Worm (Caenorhabditis elegans) whole organism, L1 larva: ENCODE data around the gene C13C4.8.

Source experiments
- C16A3.4 ChIP-seq: fragments of 150-350 bp; optimal IDR thresholded peaks from 2 replicates; lab custom pipeline; 2014; ENCODE audit warnings: missing biosample characterization, missing genetic modification characterization
- alr-1 ChIP-seq: fragments of 200-800 bp; sonication (Bioruptor generic); optimal IDR thresholded peaks from 2 replicates; lab custom pipeline; 2018; ENCODE audit warnings: borderline replicate concordance, mild to moderate bottlenecking, missing genetic modification characterization, missing compliant biosample characterization
- aly-2 ChIP-seq: fragments of 150-350 bp; optimal IDR thresholded peaks from 2 replicates; lab custom pipeline; 2014; ENCODE audit warnings: missing biosample characterization, missing genetic modification characterization
- ceh-63 ChIP-seq: fragments of 200-800 bp; sonication (Bioruptor generic); optimal IDR thresholded peaks from 2 replicates; lab custom pipeline; 2018; ENCODE audit warnings: mild to moderate bottlenecking, missing genetic modification characterization, missing compliant biosample characterization
- ceh-8 ChIP-seq: fragments of 200-800 bp; sonication (Bioruptor generic); optimal IDR thresholded peaks from 2 replicates; lab custom pipeline; 2018; ENCODE audit warnings: mild to moderate bottlenecking, missing genetic modification characterization, moderate library complexity, missing compliant biosample characterization
- ceh-82 ChIP-seq, 3 experiments: fragments of 150-350 bp in 1 of 3; sonication (generic microtip) in 2 of 3; optimal IDR thresholded peaks; 2 replicates each; lab custom pipeline; 2014 to 2017; ENCODE audit warnings: missing biosample characterization in 3 of 3, missing genetic modification characterization in 3 of 3
- ceh-90 ChIP-seq: sonication (generic microtip); optimal IDR thresholded peaks from 2 replicates; lab custom pipeline; 2016; ENCODE audit warnings: missing genetic modification characterization, missing compliant biosample characterization
- ces-1 ChIP-seq: fragments of 150-350 bp; optimal IDR thresholded peaks from 2 replicates; lab custom pipeline; 2014; ENCODE audit warnings: missing biosample characterization, missing genetic modification reagents, missing genetic modification characterization
- dpl-1 ChIP-seq, 3 experiments: fragments of 150-350 bp in 2 of 3; sonication (generic microtip) in 1 of 3; optimal IDR thresholded peaks; 2 replicates each; lab custom pipeline; 2014 to 2017; ENCODE audit warnings: missing biosample characterization in 3 of 3, missing genetic modification characterization in 3 of 3, missing genetic modification reagents in 3 of 3
- dsc-1 ChIP-seq: sonication (generic microtip); optimal IDR thresholded peaks from 2 replicates; lab custom pipeline; 2016; ENCODE audit warnings: mild to moderate bottlenecking, missing genetic modification characterization, missing compliant biosample characterization
- efl-1 ChIP-seq, 4 experiments: fragments of 150-350 bp; optimal IDR thresholded peaks in 3 of 4; peaks in 1 of 4; 1 replicate in 1 of 4; 2 replicates in 3 of 4; lab custom pipeline; 2014; ENCODE audit warnings: missing biosample characterization in 2 of 4, missing genetic modification characterization in 2 of 4, missing genetic modification reagents in 2 of 4
- egl-27 ChIP-seq, 2 experiments: fragments of 150-350 bp in 1 of 2; sonication (generic microtip); optimal IDR thresholded peaks; 3 replicates each; lab custom pipeline; 2017 to 2018; ENCODE audit warnings: missing biosample characterization in 2 of 2, missing genetic modification characterization in 2 of 2, missing genetic modification reagents in 2 of 2
- elt-3 ChIP-seq, 6 experiments: fragments of 150-350 bp in 1 of 6; sonication (generic microtip); optimal IDR thresholded peaks; 2 replicates each; lab custom pipeline; 2017 to 2018; ENCODE audit warnings: missing biosample characterization in 6 of 6, missing genetic modification characterization in 6 of 6, inconsistent platforms in 1 of 6
- fkh-4 ChIP-seq: sonication (generic microtip); optimal IDR thresholded peaks from 2 replicates; lab custom pipeline; 2016; ENCODE audit warnings: missing compliant biosample characterization, missing genetic modification characterization, borderline replicate concordance
- fkh-8 ChIP-seq: sonication (generic microtip); optimal IDR thresholded peaks from 2 replicates; lab custom pipeline; 2016; ENCODE audit warnings: mild to moderate bottlenecking, missing genetic modification characterization, missing compliant biosample characterization
- grh-1 ChIP-seq: fragments of 200-800 bp; sonication (Bioruptor generic); IDR thresholded peaks from 2 replicates; pipeline ENCODE4 v1.3.6; 2022; ENCODE audit warnings: missing genetic modification reagents, missing genetic modification characterization, missing compliant biosample characterization
- hlh-4 ChIP-seq: sonication (generic microtip); optimal IDR thresholded peaks from 2 replicates; lab custom pipeline; 2016; ENCODE audit warnings: mild to moderate bottlenecking, missing genetic modification characterization, missing compliant biosample characterization
- irx-1 ChIP-seq: sonication (generic microtip); optimal IDR thresholded peaks from 2 replicates; lab custom pipeline; 2016; ENCODE audit warnings: missing genetic modification characterization, missing compliant biosample characterization
- lin-14 ChIP-seq: fragments of 200-800 bp; sonication (Bioruptor generic); optimal IDR thresholded peaks from 2 replicates; lab custom pipeline; 2018; ENCODE audit warnings: mild to moderate bottlenecking, missing genetic modification characterization, moderate library complexity, missing compliant biosample characterization
- lin-15B ChIP-seq: fragments of 150-350 bp; sonication (generic microtip); optimal IDR thresholded peaks from 3 replicates; lab custom pipeline; 2014; ENCODE audit warnings: missing biosample characterization, missing genetic modification characterization
- lin-35 ChIP-seq, 2 experiments: fragments of 150-350 bp; optimal IDR thresholded peaks; 2 replicates each; lab custom pipeline; 2014; ENCODE audit warnings: missing biosample characterization in 2 of 2, missing genetic modification characterization in 2 of 2, missing genetic modification reagents in 2 of 2
- lsy-2 ChIP-seq, 2 experiments: fragments of 150-350 bp; optimal IDR thresholded peaks; 2 replicates each; lab custom pipeline; 2014; ENCODE audit warnings: missing biosample characterization in 2 of 2, missing genetic modification characterization in 2 of 2
- mab-9 ChIP-seq: fragments of 200-800 bp; sonication (Bioruptor generic); IDR thresholded peaks from 2 replicates; pipeline ENCODE4 v1.3.6; 2022; ENCODE audit warnings: missing genetic modification reagents, missing genetic modification characterization, missing compliant biosample characterization
- mdl-1 ChIP-seq, 2 experiments: fragments of 150-350 bp; optimal IDR thresholded peaks; 2 replicates each; lab custom pipeline; 2014 to 2017; ENCODE audit warnings: missing biosample characterization in 2 of 2, missing genetic modification characterization in 2 of 2, inconsistent platforms in 1 of 2
- mep-1 ChIP-seq: fragments of 150-350 bp; optimal IDR thresholded peaks from 2 replicates; lab custom pipeline; 2014; ENCODE audit warnings: missing biosample characterization, missing genetic modification characterization
- nhr-11 ChIP-seq: fragments of 150-350 bp; optimal IDR thresholded peaks from 2 replicates; lab custom pipeline; 2014; ENCODE audit warnings: missing biosample characterization, missing genetic modification characterization
- nhr-19 ChIP-seq: fragments of 200-800 bp; sonication (Bioruptor generic); conservative IDR thresholded peaks from 2 replicates; pipeline ENCODE4 v1.3.6; 2022; ENCODE audit warnings: missing genetic modification characterization, missing compliant biosample characterization
- nhr-20 ChIP-seq: sonication (generic microtip); optimal IDR thresholded peaks from 2 replicates; lab custom pipeline; 2016; ENCODE audit warnings: mild to moderate bottlenecking, missing genetic modification characterization, missing compliant biosample characterization
- nhr-237 ChIP-seq: fragments of 150-350 bp; optimal IDR thresholded peaks from 2 replicates; lab custom pipeline; 2014; ENCODE audit warnings: missing biosample characterization, missing genetic modification characterization
- nhr-28 ChIP-seq: fragments of 150-350 bp; optimal IDR thresholded peaks from 2 replicates; lab custom pipeline; 2014; ENCODE audit warnings: missing biosample characterization, missing genetic modification characterization
- nhr-47 ChIP-seq: sonication (generic microtip); optimal IDR thresholded peaks from 2 replicates; lab custom pipeline; 2016; ENCODE audit warnings: mild to moderate bottlenecking, missing genetic modification characterization, moderate library complexity, missing compliant biosample characterization
- nhr-71 ChIP-seq: sonication (generic microtip); optimal IDR thresholded peaks from 2 replicates; lab custom pipeline; 2016; ENCODE audit warnings: mild to moderate bottlenecking, missing genetic modification characterization, moderate library complexity, missing compliant biosample characterization
- pag-3 ChIP-seq: sonication (generic microtip); optimal IDR thresholded peaks from 2 replicates; lab custom pipeline; 2017; ENCODE audit warnings: missing genetic modification characterization, mild to moderate bottlenecking, missing compliant biosample characterization, antibody characterized with exemption, borderline replicate concordance; ENCODE audit not compliant: insufficient read depth
- pax-3 ChIP-seq: fragments of 200-800 bp; sonication (Bioruptor generic); optimal IDR thresholded peaks from 2 replicates; lab custom pipeline; 2018; ENCODE audit warnings: mild to moderate bottlenecking, missing genetic modification characterization, moderate library complexity, missing compliant biosample characterization
- pqm-1 ChIP-seq: sonication (generic microtip); optimal IDR thresholded peaks from 3 replicates; lab custom pipeline; 2017; ENCODE audit warnings: missing biosample characterization, missing genetic modification characterization
- rnt-1 ChIP-seq: sonication (generic microtip); optimal IDR thresholded peaks from 2 replicates; lab custom pipeline; 2016; ENCODE audit warnings: mild to moderate bottlenecking, missing genetic modification characterization, moderate library complexity, missing compliant biosample characterization
- snu-23 ChIP-seq: sonication (generic microtip); optimal IDR thresholded peaks from 2 replicates; lab custom pipeline; 2016; ENCODE audit warnings: missing genetic modification characterization, missing compliant biosample characterization
- sox-4 ChIP-seq: sonication (generic microtip); optimal IDR thresholded peaks from 2 replicates; lab custom pipeline; 2016; ENCODE audit warnings: missing genetic modification characterization, missing compliant biosample characterization
- tlp-1 ChIP-seq: fragments of 150-350 bp; optimal IDR thresholded peaks from 2 replicates; lab custom pipeline; 2014; ENCODE audit warnings: missing biosample characterization, missing genetic modification characterization
- unc-130 ChIP-seq: fragments of 150-350 bp; optimal IDR thresholded peaks from 2 replicates; lab custom pipeline; 2017; ENCODE audit warnings: missing biosample characterization, missing genetic modification characterization, inconsistent platforms
- unc-86 ChIP-seq: sonication (generic microtip); optimal IDR thresholded peaks from 2 replicates; lab custom pipeline; 2016; ENCODE audit warnings: missing genetic modification characterization, missing compliant biosample characterization
- unc-98 ChIP-seq: fragments of 200-800 bp; sonication (Bioruptor generic); IDR thresholded peaks from 2 replicates; pipeline ENCODE4 v1.3.6; 2022; ENCODE audit warnings: missing genetic modification characterization, missing compliant biosample characterization
- zag-1 ChIP-seq: fragments of 150-350 bp; optimal IDR thresholded peaks from 2 replicates; lab custom pipeline; 2014; ENCODE audit warnings: missing biosample characterization, missing genetic modification characterization
- ztf-11 ChIP-seq, 2 experiments: sonication (generic microtip); optimal IDR thresholded peaks; 2 replicates each; lab custom pipeline; 2016 to 2017; ENCODE audit warnings: missing genetic modification characterization in 2 of 2, missing biosample characterization in 1 of 2, missing compliant biosample characterization in 1 of 2

The C13C4.8 gene

ce11 chrV:12117567-12118053, at the start of gene C13C4.8:
TSS of gene C13C4.8 (plus strand) at chrV:12118003.
- TF ChIP-seq nhr-47 (no peak), efl-1 (optimal IDR thresholded peaks at IDR 0.05; lab: Kevin White, UChicago) (no peak), efl-1 (GFP tag; optimal IDR thresholded peaks at IDR 0.05 in 1 of 2; lab: Kevin White, UChicago) (no peak), dsc-1 (tag; lab: Kevin White, UChicago) (no peak)

ce11 chrV:12068437-12068836, 49.4 kb upstream of the C13C4.8 start, which contains the start of gene kmo-2:
TSS of gene kmo-2 (minus strand) at chrV:12068537.
- TF ChIP-seq pqm-1 (tag; lab: Kevin White, UChicago), result no peak
- TF ChIP-seq ceh-82 (tag; optimal IDR thresholded peaks at IDR 0.05; lab: Kevin White, UChicago), result no peak

ce11 chrV:12070419-12070818, 47.4 kb upstream of the C13C4.8 start, which contains the start of gene kmo-1:
TSS of gene kmo-1 (minus strand) at chrV:12070519.
- no peak for TF ChIP-seq unc-130 (tag; lab: Kevin White, UChicago)
- no peak for TF ChIP-seq mdl-1 (tag; optimal IDR thresholded peaks at IDR 0.05; lab: Kevin White, UChicago)
- TF ChIP-seq ceh-8 (GFP tag; lab: Kevin White, UChicago), result no peak
- no peak for TF ChIP-seq ceh-90 (tag; lab: Kevin White, UChicago)
- TF ChIP-seq unc-98 (GFP tag; lab: Robert Waterston, UW), result no peak
- no peak for TF ChIP-seq fkh-4 (tag; lab: Kevin White, UChicago)
- TF ChIP-seq irx-1 (tag; lab: Kevin White, UChicago), result no peak
- TF ChIP-seq rnt-1 (tag; lab: Kevin White, UChicago), result no peak
- TF ChIP-seq lsy-2 (tag; optimal IDR thresholded peaks at IDR 0.05; lab: Kevin White, UChicago), result no peak
- TF ChIP-seq zag-1 (tag; lab: Kevin White, UChicago), result no peak
- TF ChIP-seq, all 84 proteins: peak for 0

- TF ChIP-seq alr-1 (tag; lab: Kevin White, UChicago), result no peak
- no peak for TF ChIP-seq aly-2 (tag; lab: Kevin White, UChicago)
- peak; percentile 66 for TF ChIP-seq snu-23 (GFP tag; lab: Kevin White, UChicago)
- no peak for TF ChIP-seq sox-4
- peak; percentile 17; the same call in 1 of the 2 replicates for TF ChIP-seq nhr-19
- TF ChIP-seq ces-1, result no peak
- peak; percentile 81 for TF ChIP-seq lin-14 (GFP tag; lab: Kevin White, UChicago)
- peak; percentile 59 for TF ChIP-seq nhr-71 (tag; lab: Kevin White, UChicago)
- peak in 1 of 2 experiments; percentile 38 for TF ChIP-seq lin-35 (GFP tag; optimal IDR thresholded peaks at IDR 0.05; lab: Kevin White, UChicago)
- no peak for TF ChIP-seq rnt-1 (tag; lab: Kevin White, UChicago)
- peak; percentile 16 for TF ChIP-seq C16A3.4 (tag; lab: Kevin White, UChicago)
- TF ChIP-seq unc-130 (tag; lab: Kevin White, UChicago), result peak; percentile 35
- TF ChIP-seq mab-9 (GFP tag; lab: Robert Waterston, UW), result no peak
- TF ChIP-seq ceh-90 (tag; lab: Kevin White, UChicago), result no peak
- TF ChIP-seq unc-86, result no peak
- no peak for TF ChIP-seq nhr-28 (tag; lab: Kevin White, UChicago)
- no peak for TF ChIP-seq grh-1
- TF ChIP-seq efl-1 (optimal IDR thresholded peaks at IDR 0.05; lab: Kevin White, UChicago), result no peak
- no peak for TF ChIP-seq efl-1 (GFP tag; optimal IDR thresholded peaks at IDR 0.05 in 1 of 2; lab: Kevin White, UChicago)
- TF ChIP-seq nhr-20, result peak; percentile 79
- peak; percentile 46 for TF ChIP-seq mep-1
- TF ChIP-seq dpl-1 (GFP tag; optimal IDR thresholded peaks at IDR 0.05; lab: Kevin White, UChicago), result no peak
- no peak for TF ChIP-seq dsc-1 (tag; lab: Kevin White, UChicago)
- TF ChIP-seq nhr-11 (tag; lab: Kevin White, UChicago), result no peak
- no peak for TF ChIP-seq nhr-237
- no peak for TF ChIP-seq tlp-1
- TF ChIP-seq ceh-63, result no peak
- TF ChIP-seq pag-3 (tag; lab: Kevin White, UChicago), result no peak
- no peak for TF ChIP-seq nhr-47
- no peak for TF ChIP-seq lin-15B (tag; lab: Kevin White, UChicago)
- peak in 4 of 6 experiments; percentile 41 to 93 (median 89) for TF ChIP-seq elt-3 (tag; optimal IDR thresholded peaks at IDR 0.05; lab: Kevin White, UChicago)
- TF ChIP-seq hlh-4 (tag; lab: Kevin White, UChicago), result no peak
- TF ChIP-seq fkh-8 (tag; lab: Kevin White, UChicago), result no peak
- no peak for TF ChIP-seq ztf-11 (tag; optimal IDR thresholded peaks at IDR 0.05; lab: Kevin White, UChicago)
- TF ChIP-seq pax-3 (tag; lab: Kevin White, UChicago), result no peak
- TF ChIP-seq egl-27 (tag; optimal IDR thresholded peaks at IDR 0.05; lab: Kevin White, UChicago), result no peak
Observed at ce11 chrV:12071483-12071882, 46.3 kb upstream of the C13C4.8 start.
